Fruit fly (Drosophila melanogaster): ENCODE results near the gene CG12637.

CG12637 gene

dm6 chrX:10721901-10722479 lies 48.7 kb upstream of the CG12637 start (continued):
- peak; percentile 34; the same call in 1 of the 2 replicates for TF ChIP-seq sisA (GFP tag; IDR thresholded peaks at IDR 0.05)
- TF ChIP-seq Sox102F (GFP tag; optimal IDR thresholded peaks at IDR 0.05) = peak; percentile 35
- TF ChIP-seq slbo (GFP tag; IDR thresholded peaks at IDR 0.05) = no peak
- no peak for TF ChIP-seq Mes4 (GFP tag; optimal IDR thresholded peaks at IDR 0.05)
- 0 out of 3 replicates have a peak, but pooled peaks have one; percentile 39 for TF ChIP-seq CG17361 (GFP tag; IDR thresholded peaks at IDR 0.05)
- peak; percentile 26 for TF ChIP-seq CG12391 (tag; optimal IDR thresholded peaks at IDR 0.05)
- peak; percentile 28 for TF ChIP-seq Sox100B (GFP tag; optimal IDR thresholded peaks at IDR 0.05)
- TF ChIP-seq CG11695 (GFP tag; IDR thresholded peaks at IDR 0.05) = no peak
- TF ChIP-seq CG15269 (tag; optimal IDR thresholded peaks at IDR 0.05) = peak; percentile 25
- peak; percentile 6 for TF ChIP-seq Hsf (GFP tag; optimal IDR thresholded peaks at IDR 0.05)
- peak; percentile 51 for TF ChIP-seq gem (tag; optimal IDR thresholded peaks at IDR 0.05)
- TF ChIP-seq vnd (GFP tag; IDR thresholded peaks at IDR 0.05; ENCODE audit: partially characterized antibody) = no peak
- no peak for TF ChIP-seq dan (GFP tag; IDR thresholded peaks at IDR 0.05)
- no peak for TF ChIP-seq CG12942 (GFP tag; optimal IDR thresholded peaks at IDR 0.05)
- TF ChIP-seq Oli (tag; optimal IDR thresholded peaks at IDR 0.05) = peak; percentile 5
- TF ChIP-seq CG14014 (GFP tag; IDR thresholded peaks at IDR 0.05) = no peak
- no peak for TF ChIP-seq CG4424 (GFP tag; optimal IDR thresholded peaks at IDR 0.05)
- TF ChIP-seq grau (tag; optimal IDR thresholded peaks at IDR 0.05) = peak; percentile 69
- TF ChIP-seq CG17186 (GFP tag; optimal IDR thresholded peaks at IDR 0.05) = no peak
- no peak for TF ChIP-seq zfh2 (GFP tag; optimal IDR thresholded peaks at IDR 0.05)
- TF ChIP-seq jigr1 (GFP tag; IDR thresholded peaks at IDR 0.05) = no peak
- peak; percentile 9 for TF ChIP-seq CG12769 (tag; optimal IDR thresholded peaks at IDR 0.05)
- no peak for TF ChIP-seq ase (GFP tag; IDR thresholded peaks at IDR 0.05)
- TF ChIP-seq CG15479 (GFP tag; optimal IDR thresholded peaks at IDR 0.05) = no peak
- TF ChIP-seq CG2678 (tag; optimal IDR thresholded peaks at IDR 0.05) = peak; percentile 18
- TF ChIP-seq pb (GFP tag; optimal IDR thresholded peaks at IDR 0.05) = no peak
- TF ChIP-seq CG2889 (GFP tag; IDR thresholded peaks at IDR 0.05) = no peak
- no peak for TF ChIP-seq CG9609 (GFP tag; optimal IDR thresholded peaks at IDR 0.05)
- peak; percentile 39; the same call in 1 of the 3 replicates for TF ChIP-seq tgo (GFP tag; IDR thresholded peaks at IDR 0.05)
- TF ChIP-seq ssp (GFP tag; IDR thresholded peaks at IDR 0.05) = no peak
- TF ChIP-seq stc (GFP tag; IDR thresholded peaks at IDR 0.05) = no peak
- no peak for TF ChIP-seq Dip3 (GFP tag; optimal IDR thresholded peaks at IDR 0.05)
- TF ChIP-seq CG11093 (GFP tag; IDR thresholded peaks at IDR 0.05) = no peak
- TF ChIP-seq GATAe (GFP tag; conservative IDR thresholded peaks at IDR 0.05) = no peak
- no peak for TF ChIP-seq CG3995 (GFP tag; optimal IDR thresholded peaks at IDR 0.05)
- TF ChIP-seq ash1 (GFP tag; optimal IDR thresholded peaks at IDR 0.05) = no peak
- TF ChIP-seq CG6683 (GFP tag; optimal IDR thresholded peaks at IDR 0.05) = no peak
- TF ChIP-seq bsh (GFP tag; optimal IDR thresholded peaks at IDR 0.05) = peak in 1 of 2 experiments; percentile 28
- TF ChIP-seq Trl (optimal IDR thresholded peaks at IDR 0.05) = no peak
- TF ChIP-seq Trl (GFP tag; optimal IDR thresholded peaks at IDR 0.05) = no peak
- no peak for TF ChIP-seq CG1602 (GFP tag; optimal IDR thresholded peaks at IDR 0.05)
- TF ChIP-seq H15 (GFP tag; IDR thresholded peaks at IDR 0.05) = no peak
- no peak for TF ChIP-seq CG7928 (GFP tag; optimal IDR thresholded peaks at IDR 0.05)
- TF ChIP-seq CG8924 (tag; optimal IDR thresholded peaks at IDR 0.05) = no peak
- TF ChIP-seq Mad (GFP tag; optimal IDR thresholded peaks at IDR 0.05) = no peak
- no peak for TF ChIP-seq Abd-B (GFP tag; optimal IDR thresholded peaks at IDR 0.05)
- TF ChIP-seq CG11085 (GFP tag; IDR thresholded peaks at IDR 0.05) = no peak
- no peak for TF ChIP-seq CG6254 (GFP tag; optimal IDR thresholded peaks at IDR 0.05)
- TF ChIP-seq Gug (GFP tag; IDR thresholded peaks at IDR 0.05) = no peak
- TF ChIP-seq CG11696 (GFP tag; IDR thresholded peaks at IDR 0.05) = no peak
- peak; percentile 25 for TF ChIP-seq CG30403 (GFP tag; optimal IDR thresholded peaks at IDR 0.05)
- TF ChIP-seq pum (GFP tag; optimal IDR thresholded peaks at IDR 0.05) = no peak
